Worm (Caenorhabditis elegans) whole organism, mixed stage, embryonic: ENCODE results near the gene math-6.
A peak's percentile ranks its signal among the peaks of the same experiment; 100 is the strongest.
"Not testable (repeated sequence)": the region's sequence is repeated elsewhere in the genome, so short reads cannot be mapped to it uniquely, and the experiment has no call there.

Source experiments
- M03D4.4 ChIP-seq: sonication (generic microtip); optimal IDR thresholded peaks from 2 replicates; lab custom pipeline; 2017; ENCODE audit warnings: mild to moderate bottlenecking, missing genetic modification characterization, missing compliant biosample characterization
- bed-3 ChIP-seq: fragments of 200-800 bp; sonication (Bioruptor generic); optimal IDR thresholded peaks from 3 replicates; lab custom pipeline; 2018; ENCODE audit warnings: mild to moderate bottlenecking, missing genetic modification characterization, moderate library complexity, missing compliant biosample characterization
- blmp-1 ChIP-seq: fragments of 150-350 bp; optimal IDR thresholded peaks from 2 replicates; lab custom pipeline; 2014; ENCODE audit warnings: missing biosample characterization, missing genetic modification characterization
- ceh-39 ChIP-seq: fragments of 150-350 bp; optimal IDR thresholded peaks from 2 replicates; lab custom pipeline; 2014; ENCODE audit warnings: missing biosample characterization, missing genetic modification characterization
- ceh-43 ChIP-seq: fragments of 200-800 bp; sonication (Bioruptor generic); optimal IDR thresholded peaks from 2 replicates; lab custom pipeline; 2018; ENCODE audit warnings: mild to moderate bottlenecking, missing genetic modification characterization, moderate library complexity, missing compliant biosample characterization
- ces-1 ChIP-seq: fragments of 150-350 bp; optimal IDR thresholded peaks from 2 replicates; lab custom pipeline; 2014; ENCODE audit warnings: missing biosample characterization, missing genetic modification reagents, missing genetic modification characterization
- cnd-1 ChIP-seq: fragments of 200-800 bp; sonication (Bioruptor generic); optimal IDR thresholded peaks from 2 replicates; lab custom pipeline; 2018; ENCODE audit warnings: mild to moderate bottlenecking, missing genetic modification characterization, missing compliant biosample characterization
- drap-1 ChIP-seq: fragments of 200-800 bp; sonication (Bioruptor generic); optimal IDR thresholded peaks from 3 replicates; lab custom pipeline; 2018; ENCODE audit warnings: mild to moderate bottlenecking, missing genetic modification characterization, missing compliant biosample characterization
- elt-1 ChIP-seq: sonication (generic microtip); optimal IDR thresholded peaks from 2 replicates; lab custom pipeline; 2017; ENCODE audit warnings: missing genetic modification characterization, mild to moderate bottlenecking, missing compliant biosample characterization, antibody characterized with exemption, moderate library complexity, borderline replicate concordance; ENCODE audit not compliant: insufficient read depth
- elt-3 ChIP-seq: fragments of 150-350 bp; optimal IDR thresholded peaks from 2 replicates; lab custom pipeline; 2014; ENCODE audit warnings: missing biosample characterization, missing genetic modification characterization
- flh-1 ChIP-seq: fragments of 200-800 bp; sonication (Bioruptor generic); optimal IDR thresholded peaks from 2 replicates; lab custom pipeline; 2018; ENCODE audit warnings: mild to moderate bottlenecking, missing genetic modification characterization, moderate library complexity, missing compliant biosample characterization
- ham-2 ChIP-seq: fragments of 200-800 bp; sonication (Bioruptor generic); optimal IDR thresholded peaks from 2 replicates; lab custom pipeline; 2018; ENCODE audit warnings: mild to moderate bottlenecking, missing genetic modification characterization, missing compliant biosample characterization
- hlh-1 ChIP-seq: fragments of 150-350 bp; optimal IDR thresholded peaks from 2 replicates; lab custom pipeline; 2014; ENCODE audit warnings: missing biosample characterization, missing genetic modification reagents, missing genetic modification characterization
- lin-13 ChIP-seq: fragments of 150-350 bp; optimal IDR thresholded peaks from 2 replicates; lab custom pipeline; 2014; ENCODE audit warnings: missing biosample characterization, missing genetic modification characterization
- lin-32 ChIP-seq: fragments of 200-800 bp; sonication (Bioruptor generic); optimal IDR thresholded peaks from 2 replicates; lab custom pipeline; 2018; ENCODE audit warnings: mild to moderate bottlenecking, missing genetic modification characterization, missing compliant biosample characterization
- lsy-2 ChIP-seq: fragments of 150-350 bp; optimal IDR thresholded peaks from 2 replicates; lab custom pipeline; 2014; ENCODE audit warnings: missing biosample characterization, missing genetic modification characterization
- mab-5 ChIP-seq: fragments of 150-350 bp; optimal IDR thresholded peaks from 2 replicates; lab custom pipeline; 2014; ENCODE audit warnings: missing biosample characterization, missing genetic modification characterization
- mep-1 ChIP-seq: fragments of 150-350 bp; optimal IDR thresholded peaks from 2 replicates; lab custom pipeline; 2017; ENCODE audit warnings: missing biosample characterization, missing genetic modification reagents, missing genetic modification characterization, inconsistent platforms
- mls-2 ChIP-seq: sonication (generic microtip); optimal IDR thresholded peaks from 2 replicates; lab custom pipeline; 2016; ENCODE audit warnings: mild to moderate bottlenecking, missing genetic modification characterization, moderate library complexity, missing compliant biosample characterization
- nhr-12 ChIP-seq: fragments of 150-350 bp; optimal IDR thresholded peaks from 2 replicates; lab custom pipeline; 2014; ENCODE audit warnings: missing biosample characterization, missing genetic modification characterization
- nhr-2 ChIP-seq: fragments of 150-350 bp; optimal IDR thresholded peaks from 2 replicates; lab custom pipeline; 2014; ENCODE audit warnings: missing biosample characterization, missing genetic modification characterization
- nhr-237 ChIP-seq: fragments of 150-350 bp; optimal IDR thresholded peaks from 2 replicates; lab custom pipeline; 2014; ENCODE audit warnings: missing biosample characterization, missing genetic modification characterization
- nhr-28 ChIP-seq: fragments of 150-350 bp; optimal IDR thresholded peaks from 2 replicates; lab custom pipeline; 2014; ENCODE audit warnings: missing biosample characterization, missing genetic modification characterization
- nhr-76 ChIP-seq: sonication (generic microtip); optimal IDR thresholded peaks from 2 replicates; lab custom pipeline; 2017; ENCODE audit warnings: missing biosample characterization, missing genetic modification characterization
- sem-2 ChIP-seq: fragments of 200-800 bp; sonication (Bioruptor generic); optimal IDR thresholded peaks from 2 replicates; lab custom pipeline; 2018; ENCODE audit warnings: mild to moderate bottlenecking, missing genetic modification characterization, missing compliant biosample characterization
- tbx-8 ChIP-seq: fragments of 200-800 bp; sonication (Bioruptor generic); optimal IDR thresholded peaks from 2 replicates; lab custom pipeline; 2018; ENCODE audit warnings: mild to moderate bottlenecking, missing genetic modification characterization, moderate library complexity, missing compliant biosample characterization
- unc-120 ChIP-seq: sonication (generic microtip); optimal IDR thresholded peaks from 2 replicates; lab custom pipeline; 2017; ENCODE audit warnings: missing genetic modification characterization, missing compliant biosample characterization; ENCODE audit not compliant: poor library complexity, severe bottlenecking
- unc-62 ChIP-seq: fragments of 150-350 bp; optimal IDR thresholded peaks from 2 replicates; lab custom pipeline; 2014; ENCODE audit warnings: missing biosample characterization, missing genetic modification reagents, missing genetic modification characterization
- zip-8 ChIP-seq: fragments of 150-350 bp; optimal IDR thresholded peaks from 2 replicates; lab custom pipeline; 2014; ENCODE audit warnings: missing biosample characterization, missing genetic modification characterization
- ztf-11 ChIP-seq: fragments of 150-350 bp; optimal IDR thresholded peaks from 2 replicates; lab custom pipeline; 2014; ENCODE audit warnings: missing biosample characterization, missing genetic modification characterization

The math-6 gene

ce11 chrII:1861285-1861793, 23.2 kb downstream of the math-6 start, which contains the start of gene C16C4.18:
Gene C16C4.18 (minus strand): TSS chrII:1861335.
- TF ChIP-seq mep-1: peak; percentile 2

- TF ChIP-seq lsy-2, nhr-28, lin-13 (tag; lab: Kevin White, UChicago): not testable (repeated sequence)
Observed at ce11 chrII:1854094-1854493, 30.4 kb downstream of the math-6 start, which contains the start of gene fbxb-95. Gene fbxb-95 (plus strand): TSS chrII:1854394.

ce11 chrII:1852503-1852902, 32.0 kb downstream of the math-6 start, which contains the start of gene C52E2.2:
Gene C52E2.2 (plus strand): TSS chrII:1852803.
- TF ChIP-seq flh-1 (GFP tag; lab: Kevin White, UChicago) (no peak), sem-2 (no peak), nhr-237 (no peak), elt-3 (no peak), nhr-76 (tag; lab: Kevin White, UChicago) (no peak), ces-1 (GFP tag; lab: Kevin White, UChicago) (no peak), cnd-1 (tag; lab: Kevin White, UChicago) (no peak), mls-2 (tag; lab: Kevin White, UChicago) (no peak), zip-8 (tag; lab: Kevin White, UChicago) (no peak), ztf-11 (tag; lab: Kevin White, UChicago) (no peak), tbx-8 (no peak), unc-62 (GFP tag; lab: Kevin White, UChicago) (no peak), lsy-2 (tag; lab: Kevin White, UChicago) (no peak), mab-5 (tag; lab: Kevin White, UChicago) (no peak), blmp-1 (tag; lab: Kevin White, UChicago) (no peak), elt-1 (no peak), ceh-39 (tag; lab: Kevin White, UChicago) (no peak)

- no peak for TF ChIP-seq unc-120 (tag; lab: Kevin White, UChicago)
- TF ChIP-seq nhr-28 (tag; lab: Kevin White, UChicago): no peak
- TF ChIP-seq mab-5 (tag; lab: Kevin White, UChicago): no peak
- TF ChIP-seq tbx-8: no peak
- TF ChIP-seq zip-8 (tag; lab: Kevin White, UChicago): no peak
- no peak for TF ChIP-seq cnd-1 (tag; lab: Kevin White, UChicago)
- no peak for TF ChIP-seq nhr-237
- TF ChIP-seq nhr-12: no peak
- TF ChIP-seq M03D4.4 (tag; lab: Kevin White, UChicago): no peak
- no peak for TF ChIP-seq lin-13 (tag; lab: Kevin White, UChicago)
- no peak for TF ChIP-seq sem-2
- TF ChIP-seq blmp-1 (tag; lab: Kevin White, UChicago): no peak
- no peak for TF ChIP-seq ceh-43 (GFP tag; lab: Kevin White, UChicago)
- no peak for TF ChIP-seq bed-3 (GFP tag; lab: Kevin White, UChicago)
- TF ChIP-seq nhr-2 (tag; lab: Kevin White, UChicago): no peak
- no peak for TF ChIP-seq elt-1
- no peak for TF ChIP-seq mls-2 (tag; lab: Kevin White, UChicago)
Observed at ce11 chrII:1851716-1852115, 32.8 kb downstream of the math-6 start.

- TF ChIP-seq cnd-1 (tag; lab: Kevin White, UChicago): no peak
- no peak for TF ChIP-seq blmp-1 (tag; lab: Kevin White, UChicago)
- TF ChIP-seq elt-3: peak; percentile 85
- no peak for TF ChIP-seq nhr-237
- peak; percentile 62 for TF ChIP-seq elt-1
- TF ChIP-seq ces-1 (GFP tag; lab: Kevin White, UChicago): no peak
- TF ChIP-seq ztf-11 (tag; lab: Kevin White, UChicago): no peak
Observed at ce11 chrII:1850840-1851294, 33.7 kb downstream of the math-6 start, which contains the start of gene C52E2.3. Gene C52E2.3 (plus strand): TSS chrII:1851244.

ce11 chrII:1850299-1850698, 34.2 kb downstream of the math-6 start, which contains the start of gene fbxb-96:
Gene fbxb-96 (minus strand): TSS chrII:1850399.
- TF ChIP-seq drap-1 (no peak), nhr-237 (no peak), ceh-39 (tag; lab: Kevin White, UChicago) (no peak), ztf-11 (tag; lab: Kevin White, UChicago) (no peak), M03D4.4 (tag; lab: Kevin White, UChicago) (no peak), lin-32 (GFP tag; lab: Kevin White, UChicago) (no peak), bed-3 (GFP tag; lab: Kevin White, UChicago) (no peak), ham-2 (GFP tag; lab: Kevin White, UChicago) (no peak), lin-13 (tag; lab: Kevin White, UChicago) (no peak), flh-1 (GFP tag; lab: Kevin White, UChicago) (no peak), hlh-1 (no peak), mab-5 (tag; lab: Kevin White, UChicago) (no peak)
